Worm (Caenorhabditis elegans) whole organism, L3 larva: ENCODE data around the gene F58E1.13.

Source experiments
- R02D3.7 ChIP-seq: fragments of 150-350 bp; optimal IDR thresholded peaks from 2 replicates; lab custom pipeline; 2014; ENCODE audit warnings: missing biosample characterization, missing genetic modification characterization
- ama-1 ChIP-seq: fragments of 150-350 bp; optimal IDR thresholded peaks from 2 replicates; lab custom pipeline; 2018
- ceh-82 ChIP-seq: fragments of 150-350 bp; optimal IDR thresholded peaks from 2 replicates; lab custom pipeline; 2014; ENCODE audit warnings: missing biosample characterization, missing genetic modification characterization
- elt-2 ChIP-seq: sonication (generic microtip); optimal IDR thresholded peaks from 2 replicates; lab custom pipeline; 2016; ENCODE audit warnings: missing genetic modification reagents, mild to moderate bottlenecking, missing genetic modification characterization, missing compliant biosample characterization
- lin-15B ChIP-seq: fragments of 150-350 bp; optimal IDR thresholded peaks from 2 replicates; lab custom pipeline; 2014; ENCODE audit warnings: missing biosample characterization, missing genetic modification characterization
- nhr-43 ChIP-seq: sonication (generic microtip); optimal IDR thresholded peaks from 2 replicates; lab custom pipeline; 2016; ENCODE audit warnings: mild to moderate bottlenecking, missing genetic modification characterization, missing compliant biosample characterization; ENCODE audit not compliant: poor library complexity, severe bottlenecking
- snpc-4 ChIP-seq: fragments of 150-350 bp; optimal IDR thresholded peaks from 2 replicates; lab custom pipeline; 2014; ENCODE audit warnings: missing biosample characterization, missing genetic modification characterization
- tbx-2 ChIP-seq: sonication (generic microtip); optimal IDR thresholded peaks from 2 replicates; lab custom pipeline; 2016; ENCODE audit warnings: mild to moderate bottlenecking, missing genetic modification characterization, missing compliant biosample characterization
- zag-1 ChIP-seq: fragments of 150-350 bp; optimal IDR thresholded peaks from 2 replicates; lab custom pipeline; 2014; ENCODE audit warnings: missing biosample characterization, missing genetic modification characterization

- TF ChIP-seq elt-2 (tag; lab: Kevin White, UChicago) = no peak
- TF ChIP-seq ama-1 (lab: Kevin White, UChicago) = no peak
- no peak for TF ChIP-seq nhr-43 (tag; lab: Kevin White, UChicago)
- no peak for TF ChIP-seq zag-1 (tag; lab: Kevin White, UChicago)
- no peak for TF ChIP-seq snpc-4 (tag; lab: Kevin White, UChicago)
- TF ChIP-seq ceh-82 (tag; lab: Kevin White, UChicago) = no peak
- no peak for TF ChIP-seq lin-15B
- no peak for TF ChIP-seq tbx-2
- no peak for TF ChIP-seq R02D3.7 (tag; lab: Kevin White, UChicago)
Measured at ce11 chrII:1736353-1736752, 40.7 kb upstream of the F58E1.13 start, which contains the start of gene ceh-83.
